Worm (Caenorhabditis elegans): ENCODE results near the gene rskd-1.

DNA sequence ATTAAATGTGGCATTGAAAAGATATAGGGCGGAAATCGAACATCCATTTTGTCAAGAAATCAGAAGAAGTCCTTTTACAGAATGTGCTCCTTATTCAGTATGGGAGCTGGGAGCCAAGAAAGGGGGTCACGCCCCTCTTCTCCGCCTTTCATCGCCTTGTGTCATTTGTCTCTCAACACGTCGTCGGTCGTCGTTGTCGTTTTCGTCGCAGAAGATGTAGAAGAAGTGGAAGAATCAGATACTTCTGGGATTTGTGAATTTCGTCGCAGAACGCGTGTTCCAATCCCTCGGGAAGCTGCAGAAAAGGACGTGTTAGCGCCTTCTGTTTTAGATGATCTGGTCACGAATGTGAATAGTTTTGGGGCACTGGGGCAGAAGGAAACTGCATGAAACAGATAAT, 11.5 kb downstream of the rskd-1 start, which contains the start of gene bnc-1:
- no peak for TF ChIP-seq sox-2 (GFP tag; IDR thresholded peaks at IDR 0.05)
- no peak for TF ChIP-seq F13H6.1 (tag; optimal IDR thresholded peaks at IDR 0.05)
- no peak for TF ChIP-seq madf-2 (tag; optimal IDR thresholded peaks at IDR 0.05)
- no peak for TF ChIP-seq ztf-16 (tag; optimal IDR thresholded peaks at IDR 0.05)
- no peak for TF ChIP-seq pha-4 (tag; optimal IDR thresholded peaks at IDR 0.05)
- TF ChIP-seq gmeb-2 (tag; optimal IDR thresholded peaks at IDR 0.05) = no peak
- no peak for TF ChIP-seq K09A11.1 (tag; optimal IDR thresholded peaks at IDR 0.05; ENCODE audit: insufficient read depth)
- no peak for TF ChIP-seq unc-55 (GFP tag; optimal IDR thresholded peaks at IDR 0.05)
- TF ChIP-seq ceh-19 (GFP tag; optimal IDR thresholded peaks at IDR 0.05) = no peak
- no peak for TF ChIP-seq unc-86 (tag; optimal IDR thresholded peaks at IDR 0.05)
- no peak for TF ChIP-seq ref-2 (tag; optimal IDR thresholded peaks at IDR 0.05)
- TF ChIP-seq hlh-8 (tag; optimal IDR thresholded peaks at IDR 0.05) = no peak
